Worm (Caenorhabditis elegans) whole organism, L4 larva: ENCODE data around the gene bus-18.

Source experiments
- F49E8.2 ChIP-seq: sonication (generic microtip); optimal IDR thresholded peaks from 2 replicates; lab custom pipeline; 2016; ENCODE audit warnings: missing compliant biosample characterization, mild to moderate bottlenecking, missing genetic modification characterization, borderline replicate concordance
- ceh-82 ChIP-seq: sonication (generic microtip); optimal IDR thresholded peaks from 2 replicates; lab custom pipeline; 2017; ENCODE audit warnings: missing biosample characterization, missing genetic modification characterization
- daf-19 ChIP-seq: fragments of 200-800 bp; sonication (Bioruptor generic); conservative IDR thresholded peaks from 2 replicates; pipeline ENCODE4 v1.3.6; 2022; ENCODE audit warnings: missing genetic modification characterization, missing compliant biosample characterization
- fkh-10 ChIP-seq: fragments of 150-350 bp; optimal IDR thresholded peaks from 2 replicates; lab custom pipeline; 2014; ENCODE audit warnings: missing biosample characterization, missing genetic modification reagents, missing genetic modification characterization
- mxl-2 ChIP-seq: fragments of 200-800 bp; sonication (Bioruptor generic); conservative IDR thresholded peaks from 2 replicates; pipeline ENCODE4 v1.3.6; 2022; ENCODE audit warnings: missing genetic modification reagents, missing genetic modification characterization, missing compliant biosample characterization
- nhr-237 ChIP-seq: sonication (generic microtip); optimal IDR thresholded peaks from 2 replicates; lab custom pipeline; 2017; ENCODE audit warnings: missing biosample characterization, missing genetic modification characterization
- pha-4 ChIP-seq, 2 experiments: fragments of 150-350 bp in 1 of 2; fragments of 200-800 bp in 1 of 2; sonication (Bioruptor generic) in 1 of 2; IDR thresholded peaks in 1 of 2; optimal IDR thresholded peaks in 1 of 2; 2 replicates each; pipeline versions ENCODE4 v1.3.6 to Lab custom; 2014 to 2022; ENCODE audit warnings: missing genetic modification characterization in 2 of 2, missing genetic modification reagents in 2 of 2, missing biosample characterization in 1 of 2, missing compliant biosample characterization in 1 of 2
- sdz-12 ChIP-seq: fragments of 200-800 bp; sonication (Bioruptor generic); optimal IDR thresholded peaks from 2 replicates; lab custom pipeline; 2018; ENCODE audit warnings: mild to moderate bottlenecking, missing genetic modification characterization, missing compliant biosample characterization
- tra-1 ChIP-seq: fragments of 200-800 bp; sonication (Bioruptor generic); IDR thresholded peaks from 2 replicates; pipeline ENCODE4 v1.3.6; 2022; ENCODE audit warnings: missing genetic modification reagents, missing genetic modification characterization, missing compliant biosample characterization
- zip-11 ChIP-seq: fragments of 200-800 bp; sonication (Bioruptor generic); IDR thresholded peaks from 2 replicates; pipeline ENCODE4 v1.3.6; 2022; ENCODE audit warnings: missing genetic modification characterization, missing compliant biosample characterization

DNA sequence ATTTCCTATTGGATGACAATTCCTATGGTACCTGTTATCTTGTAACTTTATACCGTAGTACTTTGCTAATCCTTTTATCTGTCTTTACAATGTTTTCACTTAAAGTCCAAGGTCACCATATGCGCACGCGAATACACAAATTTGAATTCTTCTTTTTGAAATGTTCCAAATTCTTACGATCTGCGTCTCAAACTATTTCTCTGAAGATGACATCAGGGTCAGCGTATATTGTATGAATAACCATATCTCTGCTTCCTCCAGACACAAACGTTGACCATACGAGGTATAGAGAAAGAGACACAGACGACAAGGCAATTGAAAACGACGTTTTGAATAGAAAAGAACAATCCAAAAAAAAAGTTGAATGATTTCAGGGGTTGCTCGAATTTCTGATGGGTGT lies 414 bp downstream of the bus-18 start:
- TF ChIP-seq pha-4 (GFP tag; IDR thresholded peaks at IDR 0.05; lab: Robert Waterston, UW) (no peak), pha-4 (tag; optimal IDR thresholded peaks at IDR 0.05; lab: Kevin White, UChicago) (no peak), nhr-237 (tag; lab: Kevin White, UChicago) (no peak), F49E8.2 (tag; lab: Kevin White, UChicago) (no peak), sdz-12 (no peak), mxl-2 (GFP tag; lab: Robert Waterston, UW) (no peak), daf-19 (no peak), fkh-10 (GFP tag; lab: Kevin White, UChicago) (no peak), ceh-82 (tag; lab: Kevin White, UChicago) (no peak), zip-11 (GFP tag; lab: Robert Waterston, UW) (no peak), tra-1 (GFP tag; lab: Robert Waterston, UW) (no peak)
